Worm (Caenorhabditis elegans) whole organism, early embryonic: ENCODE measurements around the gene mrpl-40.

Experiments
- aly-1 ChIP-seq: sonication (generic microtip); optimal IDR thresholded peaks from 2 replicates; lab custom pipeline; 2016; ENCODE audit warnings: missing genetic modification characterization, missing compliant biosample characterization
- ama-1 ChIP-seq: fragments of 150-350 bp; optimal IDR thresholded peaks from 2 replicates; lab custom pipeline; 2014
- flt-1 ChIP-seq: fragments of 200-800 bp; sonication (Bioruptor generic); IDR thresholded peaks from 2 replicates; pipeline ENCODE4 v1.3.6; 2022; ENCODE audit warnings: missing genetic modification characterization, missing compliant biosample characterization
- hnd-1 ChIP-seq: sonication (generic microtip); optimal IDR thresholded peaks from 2 replicates; lab custom pipeline; 2016; ENCODE audit warnings: missing genetic modification characterization, missing compliant biosample characterization
- tbx-11 ChIP-seq: fragments of 200-800 bp; sonication (Bioruptor generic); IDR thresholded peaks from 2 replicates; pipeline ENCODE4 v1.3.6; 2022; ENCODE audit warnings: missing genetic modification characterization, missing compliant biosample characterization
- tbx-37 ChIP-seq: fragments of 200-800 bp; sonication (Bioruptor generic); conservative IDR thresholded peaks from 2 replicates; pipeline ENCODE4 v1.3.6; 2022; ENCODE audit warnings: missing genetic modification reagents, missing genetic modification characterization, missing compliant biosample characterization
- tra-4 ChIP-seq: sonication (generic microtip); optimal IDR thresholded peaks from 2 replicates; lab custom pipeline; 2017; ENCODE audit warnings: missing genetic modification characterization, missing compliant biosample characterization

DNA sequence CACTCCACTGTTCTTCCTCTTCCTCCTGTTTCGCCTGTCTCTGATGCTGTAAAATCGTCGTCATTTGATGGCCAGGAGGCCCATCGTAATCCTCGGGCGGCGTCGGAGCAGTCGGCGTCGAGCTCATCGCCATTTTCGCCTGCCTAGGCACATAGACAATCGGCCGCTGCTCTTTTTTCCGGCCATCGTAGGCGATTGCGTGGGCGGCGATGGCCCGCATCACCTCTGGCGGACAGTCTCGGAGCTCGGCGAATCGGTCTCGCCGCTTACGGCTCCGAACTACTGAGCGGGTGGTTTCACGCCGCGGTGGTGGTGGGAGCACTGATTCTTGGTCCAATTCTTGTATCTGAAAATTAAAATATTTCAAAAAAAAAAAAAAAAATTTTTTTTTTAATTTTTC is 15.3 kb upstream of the mrpl-40 start:
- TF ChIP-seq flt-1 (GFP tag; lab: Robert Waterston, UW) (no peak), hnd-1 (tag; lab: Kevin White, UChicago) (no peak), aly-1 (tag; lab: Kevin White, UChicago) (no peak), tra-4 (tag; lab: Kevin White, UChicago) (no peak), ama-1 (lab: Kevin White, UChicago) (no peak), tbx-37 (GFP tag; lab: Robert Waterston, UW) (no peak), tbx-11 (no peak)
